Fruit fly (Drosophila melanogaster): ENCODE data around the gene Prp16.

DNA sequence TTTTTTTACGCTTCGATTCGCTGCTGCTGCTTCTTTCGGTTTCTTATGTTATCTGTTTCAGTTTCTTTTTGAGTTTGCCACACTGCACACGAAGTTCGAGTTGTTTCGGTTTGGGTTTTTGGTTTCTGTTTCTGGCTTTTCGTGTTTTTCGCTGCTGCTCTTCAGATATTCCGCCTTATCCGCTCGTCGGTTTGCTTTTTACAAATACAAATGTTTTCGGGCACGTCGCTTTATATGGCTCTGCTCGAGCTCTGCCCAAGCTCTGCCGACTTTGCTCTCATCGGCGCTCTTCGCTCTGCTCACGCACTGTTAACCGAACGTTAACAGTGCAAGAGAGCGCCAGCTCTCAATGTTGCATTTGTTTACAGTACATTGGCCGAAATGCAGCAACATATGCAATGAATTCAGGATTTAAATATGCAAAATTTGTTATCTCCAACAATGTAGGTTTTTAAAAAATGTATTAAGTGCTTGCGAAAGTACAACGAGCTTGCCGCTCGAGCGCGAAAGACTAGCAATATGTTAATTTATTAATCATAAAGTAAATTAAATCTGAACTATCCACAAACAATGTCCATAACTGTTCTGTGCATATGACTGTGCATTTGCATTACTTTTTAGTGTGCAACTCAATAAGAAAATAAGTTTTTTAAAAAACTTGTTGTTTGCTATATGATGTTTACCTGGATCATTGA, 10.2 kb downstream of the Prp16 start:
- TF ChIP-seq CTCF (optimal IDR thresholded peaks at IDR 0.05) (no peak), CG8478 (optimal IDR thresholded peaks at IDR 0.05) (no peak)

Data from S2 (cell line).